Fruit fly (Drosophila melanogaster): ENCODE data around the gene Pde1c.

Pde1c gene

DNA sequence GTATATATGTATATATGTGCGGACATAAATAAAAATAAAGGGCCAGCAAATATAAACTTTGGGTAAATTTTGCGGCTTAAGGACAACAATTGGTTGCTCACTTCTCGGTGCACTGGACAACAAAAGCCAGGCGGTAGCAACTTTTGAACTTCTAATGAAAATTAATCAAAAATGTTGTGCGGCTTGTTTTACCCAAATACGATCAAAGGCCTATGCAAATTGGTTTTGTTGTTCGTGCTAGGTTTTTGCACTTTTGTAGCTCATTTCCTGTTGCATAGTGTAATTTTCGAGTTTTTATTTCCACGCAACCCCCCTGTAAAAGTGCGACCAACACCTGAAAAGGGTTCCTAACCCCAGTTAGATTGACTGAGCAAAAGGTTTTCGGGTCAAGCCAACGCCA is 25.9 kb downstream of the Pde1c start:
- TF ChIP-seq CG10274 (GFP tag; optimal IDR thresholded peaks at IDR 0.05) (no peak), org-1 (GFP tag; optimal IDR thresholded peaks at IDR 0.05) (peak; percentile 7), sima (GFP tag; optimal IDR thresholded peaks at IDR 0.05) (no peak), NfI (GFP tag; optimal IDR thresholded peaks at IDR 0.05) (peak; percentile 34), phol (tag; optimal IDR thresholded peaks at IDR 0.05) (no peak), CG8388 (GFP tag; optimal IDR thresholded peaks at IDR 0.05) (no peak), HHEX (GFP tag; optimal IDR thresholded peaks at IDR 0.05) (no peak), CG2116 (GFP tag; optimal IDR thresholded peaks at IDR 0.05) (no peak), zfh2 (GFP tag; optimal IDR thresholded peaks at IDR 0.05) (peak; percentile 7), odd (GFP tag; optimal IDR thresholded peaks at IDR 0.05) (no peak), Dp (GFP tag; optimal IDR thresholded peaks at IDR 0.05) (no peak), vnd (GFP tag; IDR thresholded peaks at IDR 0.05; ENCODE audit: partially characterized antibody) (no peak), hb (GFP tag; IDR thresholded peaks at IDR 0.05; ENCODE audit: partially characterized antibody) (no peak), Stat92E (GFP tag; optimal IDR thresholded peaks at IDR 0.05) (no peak), Atf6 (GFP tag; IDR thresholded peaks at IDR 0.05) (0 out of 2 replicates have a peak, but pooled peaks have one; percentile 19), lilli (GFP tag; optimal IDR thresholded peaks at IDR 0.05) (peak; percentile 51), CG3281 (GFP tag; optimal IDR thresholded peaks at IDR 0.05) (peak; percentile 36), jigr1 (GFP tag; IDR thresholded peaks at IDR 0.05) (no peak), PHDP (tag; optimal IDR thresholded peaks at IDR 0.05) (peak; percentile 37), HLHmδ (GFP tag; optimal IDR thresholded peaks at IDR 0.05) (no peak), bowl (GFP tag; IDR thresholded peaks at IDR 0.05) (no peak), CG17186 (GFP tag; optimal IDR thresholded peaks at IDR 0.05) (no peak), CG10366 (GFP tag; IDR thresholded peaks at IDR 0.05) (no peak; the same call in 1 of the 2 replicates), row (GFP tag; IDR thresholded peaks at IDR 0.05) (no peak; the same call in 1 of the 3 replicates), fd64A (GFP tag; optimal IDR thresholded peaks at IDR 0.05) (no peak), CG17802 (tag; optimal IDR thresholded peaks at IDR 0.05) (no peak), CG3995 (GFP tag; optimal IDR thresholded peaks at IDR 0.05) (no peak), dysf (GFP tag; IDR thresholded peaks at IDR 0.05) (peak; percentile 62; the same call in 1 of the 3 replicates), tll (GFP tag; optimal IDR thresholded peaks at IDR 0.05) (no peak), kay (GFP tag; optimal IDR thresholded peaks at IDR 0.05) (no peak), Ravus (GFP tag; IDR thresholded peaks at IDR 0.05) (no peak), CG5245 (GFP tag; optimal IDR thresholded peaks at IDR 0.05) (no peak), Spps (tag; optimal IDR thresholded peaks at IDR 0.05) (no peak), sisA (GFP tag; IDR thresholded peaks at IDR 0.05) (no peak), dmrt99B (tag; optimal IDR thresholded peaks at IDR 0.05) (peak; percentile 21), CG3163 (GFP tag; optimal IDR thresholded peaks at IDR 0.05) (no peak), CG15073 (GFP tag; optimal IDR thresholded peaks at IDR 0.05) (no peak), Side (GFP tag; optimal IDR thresholded peaks at IDR 0.05) (no peak), ci (GFP tag; IDR thresholded peaks at IDR 0.05) (0 out of 3 replicates have a peak, but pooled peaks have one; percentile 41), Blimp-1 (GFP tag; optimal IDR thresholded peaks at IDR 0.05) (no peak), Deaf1 (tag; optimal IDR thresholded peaks at IDR 0.05) (no peak), btn (GFP tag; optimal IDR thresholded peaks at IDR 0.05) (no peak), Dip3 (GFP tag; optimal IDR thresholded peaks at IDR 0.05) (no peak), h (optimal IDR thresholded peaks at IDR 0.05) (no peak), maf-S (GFP tag; optimal IDR thresholded peaks at IDR 0.05) (no peak), CG8924 (tag; optimal IDR thresholded peaks at IDR 0.05) (no peak), CG13624 (GFP tag; optimal IDR thresholded peaks at IDR 0.05) (no peak), tap (tag; optimal IDR thresholded peaks at IDR 0.05) (no peak), Sin3A (optimal IDR thresholded peaks at IDR 0.05) (no peak), nmo (GFP tag; optimal IDR thresholded peaks at IDR 0.05) (no peak), otp (GFP tag; IDR thresholded peaks at IDR 0.05) (no peak), Atf3 (GFP tag; optimal IDR thresholded peaks at IDR 0.05) (no peak)
